Fruit fly (Drosophila melanogaster) whole organism, embryonic: ENCODE results near the gene CG15011.

Experiments used
- Bteb2 ChIP-seq: fragments of 200-800 bp; sonication (Bioruptor generic); optimal IDR thresholded peaks from 2 replicates; lab custom pipeline; 2016; ENCODE audit warnings: missing biosample characterization, missing genetic modification characterization
- CG11695 ChIP-seq: fragments of 200-800 bp; sonication (Bioruptor generic); IDR thresholded peaks from 3 replicates; pipeline ENCODE4 v1.3.6; 2022; ENCODE audit warnings: missing biosample characterization, missing genetic modification characterization
- CG12155 ChIP-seq: fragments of 200-800 bp; sonication (Bioruptor generic); optimal IDR thresholded peaks from 3 replicates; lab custom pipeline; 2016; ENCODE audit warnings: missing biosample characterization, missing genetic modification characterization
- CG12391 ChIP-seq: fragments of 200-800 bp; sonication (Bioruptor generic); optimal IDR thresholded peaks from 3 replicates; lab custom pipeline; 2018; ENCODE audit warnings: missing biosample characterization, mild to moderate bottlenecking, missing genetic modification characterization, moderate library complexity
- CG13894 ChIP-seq: fragments of 200-800 bp; sonication (Bioruptor generic); optimal IDR thresholded peaks from 3 replicates; lab custom pipeline; 2018; ENCODE audit warnings: missing biosample characterization, mild to moderate bottlenecking, missing genetic modification characterization, moderate library complexity
- CG17359 ChIP-seq: fragments of 200-800 bp; sonication (Bioruptor generic); optimal IDR thresholded peaks from 3 replicates; lab custom pipeline; 2018; ENCODE audit warnings: missing biosample characterization, mild to moderate bottlenecking, missing genetic modification characterization, moderate library complexity
- CG17829 ChIP-seq: fragments of 200-800 bp; optimal IDR thresholded peaks from 2 replicates; lab custom pipeline; 2019; ENCODE audit warnings: missing biosample characterization, mild to moderate bottlenecking, missing genetic modification characterization, moderate library complexity
- CG1792 ChIP-seq: fragments of 200-800 bp; sonication (Bioruptor generic); optimal IDR thresholded peaks from 2 replicates; lab custom pipeline; 2016; ENCODE audit warnings: missing biosample characterization, missing genetic modification characterization
- CG2712 ChIP-seq: fragments of 200-800 bp; optimal IDR thresholded peaks from 3 replicates; lab custom pipeline; 2019; ENCODE audit warnings: missing biosample characterization, mild to moderate bottlenecking, missing genetic modification characterization, moderate library complexity
- CG30431 ChIP-seq: fragments of 200-800 bp; sonication (Bioruptor generic); optimal IDR thresholded peaks from 2 replicates; lab custom pipeline; 2017; ENCODE audit warnings: missing biosample characterization, missing genetic modification characterization
- CG3726 ChIP-seq: fragments of 200-800 bp; sonication (Bioruptor generic); IDR thresholded peaks from 3 replicates; pipeline ENCODE4, ENCODE4 v1.3.6; 2022; ENCODE audit warnings: missing biosample characterization, missing genetic modification characterization
- CG43689 ChIP-seq: fragments of 200-800 bp; sonication (Bioruptor generic); IDR thresholded peaks from 2 replicates; pipeline ENCODE4 v1.3.6; 2022; ENCODE audit warnings: missing biosample characterization, missing genetic modification characterization
- CG4404 ChIP-seq: fragments of 200-800 bp; sonication (Bioruptor generic); IDR thresholded peaks from 2 replicates; pipeline ENCODE4 v1.3.6; 2022; ENCODE audit warnings: missing biosample characterization, missing genetic modification characterization
- CG4424 ChIP-seq: fragments of 200-800 bp; sonication (Bioruptor generic); optimal IDR thresholded peaks from 3 replicates; lab custom pipeline; 2016; ENCODE audit warnings: missing biosample characterization, missing genetic modification characterization
- CG5245 ChIP-seq: fragments of 200-800 bp; sonication (Bioruptor generic); optimal IDR thresholded peaks from 3 replicates; lab custom pipeline; 2016; ENCODE audit warnings: missing biosample characterization, missing genetic modification characterization
- CG6272 ChIP-seq: fragments of 200-800 bp; sonication (Bioruptor generic); IDR thresholded peaks from 2 replicates; pipeline ENCODE4 v1.3.6; 2022; ENCODE audit warnings: missing biosample characterization, missing genetic modification characterization
- CG7839 ChIP-seq: fragments of 200-800 bp; sonication (Bioruptor generic); optimal IDR thresholded peaks from 3 replicates; lab custom pipeline; 2018; ENCODE audit warnings: missing biosample characterization, mild to moderate bottlenecking, missing genetic modification characterization, moderate library complexity
- CG8765 ChIP-seq: fragments of 200-800 bp; sonication (Bioruptor generic); IDR thresholded peaks from 2 replicates; pipeline ENCODE4 v1.3.6; 2022; ENCODE audit warnings: missing biosample characterization, missing genetic modification characterization
- CG9437 ChIP-seq: fragments of 200-800 bp; sonication (Bioruptor generic); optimal IDR thresholded peaks from 2 replicates; lab custom pipeline; 2018; ENCODE audit warnings: missing biosample characterization, mild to moderate bottlenecking, missing genetic modification characterization
- Camta ChIP-seq: fragments of 200-800 bp; sonication (Bioruptor generic); optimal IDR thresholded peaks from 2 replicates; lab custom pipeline; 2016; ENCODE audit warnings: missing biosample characterization, missing genetic modification characterization
- Dp ChIP-seq: fragments of 200-800 bp; sonication (Bioruptor generic); optimal IDR thresholded peaks from 2 replicates; lab custom pipeline; 2018; ENCODE audit warnings: missing biosample characterization, mild to moderate bottlenecking, missing genetic modification characterization, moderate library complexity
- Drgx ChIP-seq: fragments of 200-800 bp; sonication (Bioruptor generic); IDR thresholded peaks from 2 replicates; pipeline ENCODE4 v1.3.6; 2022; ENCODE audit warnings: missing biosample characterization, missing genetic modification characterization
- Gsc ChIP-seq: fragments of 200-800 bp; sonication (Bioruptor generic); IDR thresholded peaks from 2 replicates; pipeline ENCODE4 v1.3.6; 2022; ENCODE audit warnings: missing biosample characterization, missing genetic modification characterization
- Hr3 ChIP-seq: fragments of 200-800 bp; sonication (Bioruptor generic); optimal IDR thresholded peaks from 3 replicates; lab custom pipeline; 2016; ENCODE audit warnings: missing biosample characterization, missing genetic modification characterization
- MBD-R2 ChIP-seq: fragments of 200-800 bp; sonication (Bioruptor generic); IDR thresholded peaks from 2 replicates; pipeline ENCODE4 v1.3.6; 2022; ENCODE audit warnings: missing biosample characterization, missing genetic modification characterization
- Sox102F ChIP-seq: fragments of 200-800 bp; sonication (Bioruptor generic); optimal IDR thresholded peaks from 2 replicates; lab custom pipeline; 2018; ENCODE audit warnings: missing biosample characterization, mild to moderate bottlenecking, missing genetic modification characterization, moderate library complexity
- Sry-δ ChIP-seq: fragments of 200-800 bp; sonication (Bioruptor generic); optimal IDR thresholded peaks from 2 replicates; lab custom pipeline; 2016; ENCODE audit warnings: missing biosample characterization, missing genetic modification characterization
- abd-A ChIP-seq: fragments of 200-800 bp; sonication (Bioruptor generic); optimal IDR thresholded peaks from 3 replicates; lab custom pipeline; 2019; ENCODE audit warnings: missing biosample characterization, mild to moderate bottlenecking, missing genetic modification characterization, moderate library complexity
- amos ChIP-seq: fragments of 200-800 bp; sonication (Bioruptor generic); IDR thresholded peaks from 2 replicates; pipeline ENCODE4 v1.3.6; 2022; ENCODE audit warnings: missing biosample characterization, missing genetic modification characterization; ENCODE audit not compliant: partially characterized antibody
- bcd ChIP-seq: fragments of 200-800 bp; sonication (Bioruptor generic); optimal IDR thresholded peaks from 2 replicates; lab custom pipeline; 2017; ENCODE audit warnings: missing biosample characterization, mild to moderate bottlenecking, missing genetic modification characterization
- dpn ChIP-seq, 2 experiments: fragments of 200-800 bp; sonication (Bioruptor generic); optimal IDR thresholded peaks; 3 replicates each; lab custom pipeline; 2016; ENCODE audit warnings: missing biosample characterization in 2 of 2, missing genetic modification characterization in 2 of 2
- fu2 ChIP-seq: fragments of 200-800 bp; sonication (Bioruptor generic); optimal IDR thresholded peaks from 2 replicates; lab custom pipeline; 2016; ENCODE audit warnings: missing biosample characterization, missing genetic modification characterization
- her ChIP-seq: fragments of 200-800 bp; sonication (Bioruptor generic); optimal IDR thresholded peaks from 2 replicates; lab custom pipeline; 2016; ENCODE audit warnings: missing biosample characterization, missing genetic modification characterization
- jumu ChIP-seq: fragments of 200-800 bp; sonication (Bioruptor generic); optimal IDR thresholded peaks from 3 replicates; lab custom pipeline; 2016; ENCODE audit warnings: missing biosample characterization, missing genetic modification characterization
- klu ChIP-seq: fragments of 200-800 bp; sonication (Bioruptor generic); IDR thresholded peaks from 2 replicates; pipeline ENCODE4 v1.3.6; 2022; ENCODE audit warnings: missing biosample characterization, missing genetic modification characterization
- lola ChIP-seq, 3 experiments: fragments of >200 bp in 2 of 3; fragments of 200-800 bp in 1 of 3; sonication (Bioruptor generic) in 1 of 3; optimal IDR thresholded peaks; 2 replicates each; lab custom pipeline; 2017 to 2019; ENCODE audit warnings: missing biosample characterization in 3 of 3, missing genetic modification characterization in 3 of 3, mild to moderate bottlenecking in 1 of 3, moderate library complexity in 1 of 3
- nerfin-2 ChIP-seq: fragments of 200-800 bp; sonication (Bioruptor generic); IDR thresholded peaks from 2 replicates; pipeline ENCODE4 v1.3.6; 2022; ENCODE audit warnings: missing biosample characterization, missing genetic modification characterization; ENCODE audit not compliant: partially characterized antibody
- nom ChIP-seq: fragments of 200-800 bp; sonication (Bioruptor generic); optimal IDR thresholded peaks from 2 replicates; lab custom pipeline; 2017; ENCODE audit warnings: missing biosample characterization, missing genetic modification characterization, mild to moderate bottlenecking, moderate library complexity, missing genetic modification reagents
- prd ChIP-seq, 3 experiments: fragments of >200 bp in 2 of 3; fragments of 200-800 bp in 1 of 3; sonication (Bioruptor generic) in 1 of 3; optimal IDR thresholded peaks in 2 of 3; IDR thresholded peaks in 1 of 3; 2 replicates in 2 of 3; 3 replicates in 1 of 3; pipeline versions ENCODE4 v1.3.6 to Lab custom; 2017 to 2022; ENCODE audit warnings: missing biosample characterization in 1 of 3, missing genetic modification characterization in 1 of 3
- pum ChIP-seq: fragments of 200-800 bp; sonication (Bioruptor generic); optimal IDR thresholded peaks from 2 replicates; lab custom pipeline; 2016; ENCODE audit warnings: missing biosample characterization, missing genetic modification characterization
- repo ChIP-seq: fragments of 200-800 bp; sonication (Bioruptor generic); optimal IDR thresholded peaks from 2 replicates; lab custom pipeline; 2016; ENCODE audit warnings: missing biosample characterization, missing genetic modification characterization
- sim ChIP-seq: fragments of 200-800 bp; sonication (Bioruptor generic); IDR thresholded peaks from 2 replicates; pipeline ENCODE4 v1.3.6; 2022; ENCODE audit warnings: missing biosample characterization, missing genetic modification characterization
- sima ChIP-seq: fragments of 200-800 bp; sonication (Bioruptor generic); optimal IDR thresholded peaks from 2 replicates; lab custom pipeline; 2016; ENCODE audit warnings: missing biosample characterization, missing genetic modification characterization
- slp2 ChIP-seq: fragments of 200-800 bp; sonication (Bioruptor generic); optimal IDR thresholded peaks from 2 replicates; lab custom pipeline; 2016; ENCODE audit warnings: missing biosample characterization, missing genetic modification characterization
- ssp ChIP-seq: fragments of 200-800 bp; sonication (Bioruptor generic); IDR thresholded peaks from 2 replicates; pipeline ENCODE4 v1.3.6; 2022; ENCODE audit warnings: missing biosample characterization, missing genetic modification characterization
- stc ChIP-seq: fragments of 200-800 bp; sonication (Bioruptor generic); IDR thresholded peaks from 2 replicates; pipeline ENCODE4 v1.3.6; 2022; ENCODE audit warnings: missing biosample characterization, missing genetic modification characterization
- tap ChIP-seq: fragments of 200-800 bp; optimal IDR thresholded peaks from 3 replicates; lab custom pipeline; 2019; ENCODE audit warnings: missing biosample characterization, mild to moderate bottlenecking, missing genetic modification characterization, moderate library complexity
- tgo ChIP-seq: fragments of 200-800 bp; sonication (Bioruptor generic); IDR thresholded peaks from 3 replicates; pipeline ENCODE4 v1.3.6; 2022; ENCODE audit warnings: missing biosample characterization, missing genetic modification characterization
- trem ChIP-seq: fragments of 200-800 bp; optimal IDR thresholded peaks from 3 replicates; lab custom pipeline; 2019; ENCODE audit warnings: missing biosample characterization, mild to moderate bottlenecking, missing genetic modification characterization, moderate library complexity
- wor ChIP-seq: fragments of 200-800 bp; sonication (Bioruptor generic); IDR thresholded peaks from 2 replicates; pipeline ENCODE4 v1.3.6; 2022; ENCODE audit warnings: missing biosample characterization, missing genetic modification characterization
- zfh1 ChIP-seq: fragments of 200-800 bp; sonication (Bioruptor generic); IDR thresholded peaks from 3 replicates; pipeline ENCODE4 v1.3.6; 2022; ENCODE audit warnings: missing biosample characterization, missing genetic modification characterization

CG15011 gene

DNA sequence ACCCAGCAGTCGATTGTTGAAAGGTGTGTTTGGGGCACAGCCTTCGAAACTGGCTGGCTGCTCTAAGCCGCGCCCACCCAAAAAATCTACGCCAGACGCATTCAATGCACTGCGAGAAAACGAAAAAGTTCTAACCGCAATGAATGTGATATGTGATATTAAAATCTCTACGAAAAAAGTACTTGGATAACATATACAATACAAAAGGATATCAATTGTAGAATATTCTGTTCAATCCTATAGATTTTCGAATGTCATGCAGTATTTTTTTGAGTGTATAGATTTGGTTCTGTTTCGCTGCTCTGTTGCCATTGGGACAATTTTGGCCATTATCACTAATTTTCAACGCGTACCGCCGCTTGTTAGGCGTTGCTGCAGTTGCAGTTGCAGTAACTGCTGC lies 49.2 kb downstream of the CG15011 start:
- no peak for TF ChIP-seq CG30431
- TF ChIP-seq CG4404 (GFP tag; lab: Robert Waterston, UW) = 0 out of 2 replicates have a peak, but pooled peaks have one; percentile 18
- peak; percentile 5 for TF ChIP-seq CG4424
- TF ChIP-seq CG3726 = no peak
- no peak for TF ChIP-seq pum
- no peak for TF ChIP-seq bcd (GFP tag; lab: Kevin White, UChicago)
- no peak for TF ChIP-seq CG13894 (tag; lab: Kevin White, UChicago)
- TF ChIP-seq CG6272 (GFP tag; lab: Robert Waterston, UW) = no peak
- peak; percentile 74 for TF ChIP-seq Drgx
- 0 out of 3 replicates have a peak, but pooled peaks have one; percentile 26 for TF ChIP-seq tgo (GFP tag; lab: Robert Waterston, UW)
- TF ChIP-seq Hr3 (GFP tag; lab: Kevin White, UChicago) = no peak
- TF ChIP-seq zfh1 (GFP tag; lab: Robert Waterston, UW) = peak; percentile 64
- peak; percentile 34 for TF ChIP-seq CG17359 (tag; lab: Kevin White, UChicago)
- TF ChIP-seq Dp (GFP tag; lab: Kevin White, UChicago) = no peak
- no peak for TF ChIP-seq repo (GFP tag; lab: Kevin White, UChicago)
- TF ChIP-seq Bteb2 = no peak
- no peak for TF ChIP-seq Sox102F (GFP tag; lab: Kevin White, UChicago)
- TF ChIP-seq prd (optimal IDR thresholded peaks at IDR 0.05; lab: Kevin White, UChicago) = no peak
- TF ChIP-seq prd (GFP tag; IDR thresholded peaks at IDR 0.05; lab: Robert Waterston, UW) = peak; percentile 68; the same call in 2 of the 3 replicates
- no peak for TF ChIP-seq lola (GFP tag; optimal IDR thresholded peaks at IDR 0.05; lab: Kevin White, UChicago)
- no peak for TF ChIP-seq her (GFP tag; lab: Kevin White, UChicago)
- TF ChIP-seq CG5245 (GFP tag; lab: Kevin White, UChicago) = peak; percentile 4
- TF ChIP-seq ssp (GFP tag; lab: Robert Waterston, UW) = no peak
- no peak for TF ChIP-seq nerfin-2 (GFP tag; lab: Robert Waterston, UW)
- TF ChIP-seq CG9437 (GFP tag; lab: Kevin White, UChicago) = no peak
- TF ChIP-seq amos (GFP tag; lab: Robert Waterston, UW) = no peak
- no peak; the same call in 1 of the 2 replicates for TF ChIP-seq CG8765 (GFP tag; lab: Robert Waterston, UW)
- TF ChIP-seq dpn (GFP tag; optimal IDR thresholded peaks at IDR 0.05; lab: Kevin White, UChicago) = no peak
- TF ChIP-seq klu = no peak
- no peak for TF ChIP-seq nom (GFP tag; lab: Kevin White, UChicago)
- TF ChIP-seq CG1792 = no peak
- TF ChIP-seq abd-A (tag; lab: Kevin White, UChicago) = no peak
- no peak for TF ChIP-seq MBD-R2 (GFP tag; lab: Robert Waterston, UW)
- TF ChIP-seq Camta = no peak
- TF ChIP-seq sim (GFP tag; lab: Robert Waterston, UW) = no peak
- TF ChIP-seq slp2 = no peak
- no peak for TF ChIP-seq CG12155 (GFP tag; lab: Kevin White, UChicago)
- TF ChIP-seq CG12391 = no peak
- peak; percentile 16 for TF ChIP-seq trem (tag; lab: Kevin White, UChicago)
- no peak for TF ChIP-seq Gsc (GFP tag; lab: Robert Waterston, UW)
- TF ChIP-seq tap (tag; lab: Kevin White, UChicago) = peak; percentile 35
- no peak for TF ChIP-seq Sry-δ (GFP tag; lab: Kevin White, UChicago)
- TF ChIP-seq fu2 (GFP tag; lab: Kevin White, UChicago) = no peak
- peak; percentile 62 for TF ChIP-seq CG2712 (tag; lab: Kevin White, UChicago)
- TF ChIP-seq jumu = no peak
- no peak for TF ChIP-seq sima (GFP tag; lab: Kevin White, UChicago)
- TF ChIP-seq wor (GFP tag; lab: Robert Waterston, UW) = no peak
- TF ChIP-seq CG7839 (tag; lab: Kevin White, UChicago) = no peak
- TF ChIP-seq CG17829 (tag; lab: Kevin White, UChicago) = peak; percentile 44
- 0 out of 3 replicates have a peak, but pooled peaks have one; percentile 7 for TF ChIP-seq CG11695 (GFP tag; lab: Robert Waterston, UW)
- TF ChIP-seq stc (GFP tag; lab: Robert Waterston, UW) = 0 out of 2 replicates have a peak, but pooled peaks have one; percentile 23
- no peak for TF ChIP-seq CG43689 (GFP tag; lab: Robert Waterston, UW)
